Worm (Caenorhabditis elegans) whole organism, L3 larva: ENCODE results near the gene oac-21.

Source experiments
- R02D3.7 ChIP-seq: fragments of 150-350 bp; optimal IDR thresholded peaks from 2 replicates; lab custom pipeline; 2014; ENCODE audit warnings: missing biosample characterization, missing genetic modification characterization
- ZK546.5 ChIP-seq: sonication (generic microtip); optimal IDR thresholded peaks from 2 replicates; lab custom pipeline; 2017; ENCODE audit warnings: missing biosample characterization, missing genetic modification characterization
- aly-2 ChIP-seq: fragments of 150-350 bp; optimal IDR thresholded peaks from 2 replicates; lab custom pipeline; 2014; ENCODE audit warnings: missing biosample characterization, missing genetic modification characterization
- ceh-16 ChIP-seq: sonication (generic microtip); optimal IDR thresholded peaks from 2 replicates; lab custom pipeline; 2017; ENCODE audit warnings: missing biosample characterization, missing genetic modification characterization
- ceh-82 ChIP-seq: fragments of 150-350 bp; optimal IDR thresholded peaks from 2 replicates; lab custom pipeline; 2014; ENCODE audit warnings: missing biosample characterization, missing genetic modification characterization
- daf-12 ChIP-seq: fragments of 150-350 bp; optimal IDR thresholded peaks from 2 replicates; lab custom pipeline; 2014; ENCODE audit warnings: missing biosample characterization, missing genetic modification reagents, missing genetic modification characterization
- elt-2 ChIP-seq: sonication (generic microtip); optimal IDR thresholded peaks from 2 replicates; lab custom pipeline; 2016; ENCODE audit warnings: missing genetic modification reagents, mild to moderate bottlenecking, missing genetic modification characterization, missing compliant biosample characterization
- fkh-10 ChIP-seq: sonication (generic microtip); optimal IDR thresholded peaks from 2 replicates; lab custom pipeline; 2017; ENCODE audit warnings: missing biosample characterization, missing genetic modification reagents, missing genetic modification characterization
- jun-1 ChIP-seq: fragments of 150-350 bp; optimal IDR thresholded peaks from 2 replicates; lab custom pipeline; 2014; ENCODE audit warnings: missing biosample characterization, missing genetic modification reagents, missing genetic modification characterization
- lin-39 ChIP-seq: fragments of 150-350 bp; optimal IDR thresholded peaks from 2 replicates; lab custom pipeline; 2018; ENCODE audit warnings: missing biosample characterization, missing genetic modification reagents, missing genetic modification characterization
- mdl-1 ChIP-seq: fragments of 150-350 bp; optimal IDR thresholded peaks from 2 replicates; lab custom pipeline; 2014; ENCODE audit warnings: missing biosample characterization, missing genetic modification characterization
- mml-1 ChIP-seq: fragments of 150-350 bp; sonication (generic microtip); optimal IDR thresholded peaks from 3 replicates; lab custom pipeline; 2014; ENCODE audit warnings: missing biosample characterization, missing genetic modification characterization
- nfya-1 ChIP-seq: sonication (generic microtip); optimal IDR thresholded peaks from 2 replicates; lab custom pipeline; 2017; ENCODE audit warnings: missing genetic modification characterization, mild to moderate bottlenecking, missing compliant biosample characterization, antibody characterized with exemption, moderate library complexity; ENCODE audit not compliant: insufficient read depth
- nhr-11 ChIP-seq: fragments of 150-350 bp; optimal IDR thresholded peaks from 2 replicates; lab custom pipeline; 2014; ENCODE audit warnings: missing biosample characterization, missing genetic modification characterization
- nhr-12 ChIP-seq: fragments of 150-350 bp; optimal IDR thresholded peaks from 2 replicates; lab custom pipeline; 2014; ENCODE audit warnings: missing biosample characterization, missing genetic modification characterization
- nhr-23 ChIP-seq: fragments of 150-350 bp; optimal IDR thresholded peaks from 2 replicates; lab custom pipeline; 2014; ENCODE audit warnings: missing biosample characterization, missing genetic modification reagents, missing genetic modification characterization
- nhr-237 ChIP-seq: fragments of 150-350 bp; optimal IDR thresholded peaks from 2 replicates; lab custom pipeline; 2014; ENCODE audit warnings: missing biosample characterization, missing genetic modification characterization
- nhr-25 ChIP-seq: sonication (generic microtip); optimal IDR thresholded peaks from 2 replicates; lab custom pipeline; 2017; ENCODE audit warnings: missing biosample characterization, missing genetic modification characterization
- nhr-43 ChIP-seq: sonication (generic microtip); optimal IDR thresholded peaks from 2 replicates; lab custom pipeline; 2016; ENCODE audit warnings: mild to moderate bottlenecking, missing genetic modification characterization, missing compliant biosample characterization; ENCODE audit not compliant: poor library complexity, severe bottlenecking
- nhr-67 ChIP-seq: fragments of 150-350 bp; optimal IDR thresholded peaks from 2 replicates; lab custom pipeline; 2014; ENCODE audit warnings: missing biosample characterization, missing genetic modification characterization
- nhr-76 ChIP-seq: fragments of 150-350 bp; sonication (generic microtip); optimal IDR thresholded peaks from 5 replicates; lab custom pipeline; 2014; ENCODE audit warnings: missing biosample characterization, missing genetic modification characterization
- nhr-77 ChIP-seq: fragments of 150-350 bp; optimal IDR thresholded peaks from 2 replicates; lab custom pipeline; 2014; ENCODE audit warnings: missing biosample characterization, missing genetic modification characterization
- pqm-1 ChIP-seq: fragments of 150-350 bp; optimal IDR thresholded peaks from 2 replicates; lab custom pipeline; 2017; ENCODE audit warnings: missing biosample characterization, missing genetic modification characterization, inconsistent platforms
- sea-2 ChIP-seq: fragments of 150-350 bp; sonication (generic microtip); optimal IDR thresholded peaks from 4 replicates; lab custom pipeline; 2014; ENCODE audit warnings: missing biosample characterization, missing genetic modification reagents, missing genetic modification characterization
- snpc-4 ChIP-seq: fragments of 150-350 bp; optimal IDR thresholded peaks from 2 replicates; lab custom pipeline; 2014; ENCODE audit warnings: missing biosample characterization, missing genetic modification characterization
- unc-39 ChIP-seq: sonication (generic microtip); optimal IDR thresholded peaks from 4 replicates; lab custom pipeline; 2017; ENCODE audit warnings: missing biosample characterization, missing genetic modification characterization
- unc-62 ChIP-seq: fragments of 150-350 bp; sonication (generic microtip); optimal IDR thresholded peaks from 4 replicates; lab custom pipeline; 2014; ENCODE audit warnings: missing biosample characterization, missing genetic modification reagents, missing genetic modification characterization
- zag-1 ChIP-seq: fragments of 150-350 bp; optimal IDR thresholded peaks from 2 replicates; lab custom pipeline; 2014; ENCODE audit warnings: missing biosample characterization, missing genetic modification characterization
- ztf-11 ChIP-seq: fragments of 150-350 bp; optimal IDR thresholded peaks from 2 replicates; lab custom pipeline; 2014; ENCODE audit warnings: missing biosample characterization, missing genetic modification characterization
- ztf-4 ChIP-seq: fragments of 150-350 bp; optimal IDR thresholded peaks from 2 replicates; lab custom pipeline; 2014; ENCODE audit warnings: missing biosample characterization, missing genetic modification characterization

The oac-21 gene

DNA sequence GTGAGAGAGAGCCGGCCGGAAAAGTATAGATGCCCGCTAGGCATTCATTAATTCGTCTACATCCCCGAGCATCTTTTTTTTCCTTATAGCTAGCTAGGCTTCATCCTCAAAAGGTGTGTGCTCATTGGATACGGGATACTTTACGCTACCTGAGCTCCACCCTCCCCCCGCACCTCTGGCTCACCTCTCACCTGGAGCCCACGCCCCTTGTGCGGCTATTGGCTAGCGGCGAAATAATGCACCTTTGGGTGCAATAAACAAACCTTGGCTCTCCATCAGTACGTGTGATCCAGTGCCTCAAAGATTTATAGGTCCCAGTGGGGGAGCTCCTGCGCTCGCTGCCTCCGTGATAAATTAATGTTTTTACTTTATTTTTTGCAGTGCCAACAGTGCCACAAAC lies 32.9 kb upstream of the oac-21 start:
- TF ChIP-seq lin-39 (tag; lab: Kevin White, UChicago) (peak; percentile 21), aly-2 (tag; lab: Kevin White, UChicago) (no peak), nfya-1 (peak; percentile 65)

DNA sequence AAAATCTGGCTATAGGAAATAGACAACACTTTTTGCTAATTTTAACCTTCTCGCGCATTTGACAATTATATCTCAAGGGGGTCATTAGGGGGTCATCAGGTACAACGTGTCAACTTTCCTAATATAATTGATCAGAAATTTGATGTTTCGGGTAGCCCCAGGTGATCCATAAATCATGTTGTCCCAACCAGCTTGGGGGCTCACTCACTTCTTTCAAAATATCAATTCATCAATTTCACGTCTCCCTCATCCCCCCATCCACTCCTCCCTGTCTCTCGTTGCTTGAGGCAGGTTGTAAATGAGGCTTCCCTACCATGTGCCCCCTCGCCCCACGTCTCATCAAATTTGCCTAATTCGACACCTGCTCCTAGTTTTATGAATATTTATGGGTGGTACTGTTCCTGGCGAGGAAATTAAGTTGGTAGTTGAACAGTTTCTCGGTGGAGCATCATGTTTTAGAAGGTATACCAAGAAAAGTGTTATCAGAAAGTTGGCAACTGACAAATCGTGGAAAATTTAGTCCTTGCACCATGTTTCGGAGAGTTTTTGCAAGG lies 31.0 kb upstream of the oac-21 start:
- no peak for TF ChIP-seq ztf-11 (tag; lab: Kevin White, UChicago)
- TF ChIP-seq zag-1 (tag; lab: Kevin White, UChicago) = no peak
- no peak for TF ChIP-seq nhr-76 (tag; lab: Kevin White, UChicago)
- TF ChIP-seq lin-39 (tag; lab: Kevin White, UChicago) = peak; percentile 7
- TF ChIP-seq, all 47 proteins: peak for 1

DNA sequence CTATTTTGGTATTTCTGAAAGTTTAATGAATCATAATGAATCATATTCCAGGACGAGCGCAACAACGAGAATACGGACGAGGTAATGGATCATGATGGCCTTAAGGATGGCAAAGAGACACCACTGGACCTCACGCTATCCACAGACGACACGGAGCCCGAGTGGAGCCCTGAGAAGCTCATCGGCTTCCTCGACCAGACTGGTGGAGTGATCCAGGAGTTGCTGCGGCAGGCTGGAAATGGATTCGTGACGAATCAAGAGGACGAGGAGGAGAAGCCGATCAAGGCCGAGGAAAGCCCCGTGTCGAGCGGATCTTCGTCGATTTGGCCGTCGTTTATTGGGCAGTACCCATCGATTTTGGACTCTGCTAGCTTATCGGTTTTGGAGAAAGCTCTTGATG lies 29.5 kb upstream of the oac-21 start:
- no peak for TF ChIP-seq jun-1 (tag; lab: Kevin White, UChicago)
- no peak for TF ChIP-seq nhr-12 (tag; lab: Kevin White, UChicago)
- no peak for TF ChIP-seq ZK546.5 (tag; lab: Kevin White, UChicago)
- TF ChIP-seq nhr-67 (tag; lab: Kevin White, UChicago) = no peak
- TF ChIP-seq sea-2 (GFP tag; lab: Kevin White, UChicago) = no peak
- TF ChIP-seq nhr-23 = no peak
- TF ChIP-seq nhr-43 (tag; lab: Kevin White, UChicago) = no peak
- TF ChIP-seq nhr-11 (tag; lab: Kevin White, UChicago) = no peak
- no peak for TF ChIP-seq R02D3.7
- no peak for TF ChIP-seq unc-62 (GFP tag; lab: Kevin White, UChicago)
- TF ChIP-seq ceh-16 (tag; lab: Kevin White, UChicago) = no peak
- TF ChIP-seq snpc-4 = no peak

DNA sequence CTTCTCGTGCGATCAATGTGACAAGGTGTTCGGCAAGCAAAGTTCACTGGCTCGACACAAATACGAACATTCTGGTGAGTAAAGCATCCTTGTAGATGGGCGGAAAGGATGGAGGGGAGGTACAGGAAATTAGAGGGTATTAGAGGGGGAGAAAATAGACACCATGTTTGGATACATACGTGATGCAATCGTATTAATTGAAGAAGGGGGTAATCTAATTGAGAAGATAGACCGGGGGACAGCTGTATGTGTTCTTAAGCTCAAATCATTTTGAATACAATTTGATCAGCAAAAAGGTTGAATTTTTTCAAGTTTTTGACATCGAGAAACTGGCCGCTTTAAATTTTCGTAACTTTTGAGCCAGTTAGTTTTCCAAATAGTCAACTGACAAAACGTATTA lies 28.6 kb upstream of the oac-21 start:
- no peak for TF ChIP-seq unc-39
- no peak for TF ChIP-seq ZK546.5 (tag; lab: Kevin White, UChicago)
- no peak for TF ChIP-seq nhr-76 (tag; lab: Kevin White, UChicago)
- no peak for TF ChIP-seq ceh-82 (tag; lab: Kevin White, UChicago)
- no peak for TF ChIP-seq fkh-10 (GFP tag; lab: Kevin White, UChicago)
- no peak for TF ChIP-seq mdl-1 (tag; lab: Kevin White, UChicago)
- TF ChIP-seq, all 47 proteins: peak for 0

DNA sequence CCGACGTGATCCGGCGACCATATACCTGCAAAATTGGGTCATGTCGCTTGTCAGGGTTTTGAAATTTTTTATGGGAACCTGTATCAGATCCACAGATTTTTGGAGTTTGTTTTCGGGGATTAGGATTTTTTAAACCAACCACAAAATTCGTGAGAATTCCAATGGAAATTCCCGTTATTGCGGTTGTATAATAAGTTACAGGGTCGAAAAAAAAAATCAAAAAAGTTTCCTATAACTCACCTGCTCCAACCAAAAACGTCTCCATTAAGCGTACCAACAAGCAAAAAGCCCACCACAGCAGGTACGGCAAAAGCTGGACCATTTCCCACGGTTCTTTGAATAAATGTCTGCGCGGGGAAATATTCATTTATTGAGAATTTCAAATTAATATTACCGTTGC lies 26.1 kb upstream of the oac-21 start:
- TF ChIP-seq ztf-4 (tag; lab: Kevin White, UChicago) (no peak), daf-12 (no peak), nhr-237 (no peak), nhr-12 (tag; lab: Kevin White, UChicago) (no peak), R02D3.7 (no peak), ceh-82 (tag; lab: Kevin White, UChicago) (no peak), nhr-23 (no peak), pqm-1 (tag; lab: Kevin White, UChicago) (no peak), nhr-11 (tag; lab: Kevin White, UChicago) (no peak)

DNA sequence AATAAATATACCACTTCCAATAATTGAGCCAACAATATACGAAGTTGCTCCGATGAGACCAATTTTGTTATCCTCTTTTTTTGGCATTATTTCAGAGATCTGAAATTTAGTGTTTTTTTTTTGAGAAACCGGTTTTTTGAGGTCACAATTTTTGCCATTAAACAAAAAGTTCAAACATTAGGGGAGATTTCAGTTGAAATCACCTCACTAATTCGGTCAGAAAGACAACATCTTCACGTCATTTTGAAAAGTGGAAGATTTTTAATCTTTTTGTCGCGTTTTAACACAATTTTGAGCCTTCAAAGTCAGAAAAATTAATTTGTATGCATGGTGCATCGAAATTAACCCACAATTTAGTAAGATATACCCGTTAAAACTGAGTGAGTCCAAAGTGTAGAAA lies 24.1 kb upstream of the oac-21 start, which contains the start of gene aat-8:
aat-8 (minus strand) TSS at position 101 of the 400 bp plus-strand sequence.
- TF ChIP-seq nhr-67 (tag; lab: Kevin White, UChicago) = peak; percentile 30
- TF ChIP-seq zag-1 (tag; lab: Kevin White, UChicago) = no peak

DNA sequence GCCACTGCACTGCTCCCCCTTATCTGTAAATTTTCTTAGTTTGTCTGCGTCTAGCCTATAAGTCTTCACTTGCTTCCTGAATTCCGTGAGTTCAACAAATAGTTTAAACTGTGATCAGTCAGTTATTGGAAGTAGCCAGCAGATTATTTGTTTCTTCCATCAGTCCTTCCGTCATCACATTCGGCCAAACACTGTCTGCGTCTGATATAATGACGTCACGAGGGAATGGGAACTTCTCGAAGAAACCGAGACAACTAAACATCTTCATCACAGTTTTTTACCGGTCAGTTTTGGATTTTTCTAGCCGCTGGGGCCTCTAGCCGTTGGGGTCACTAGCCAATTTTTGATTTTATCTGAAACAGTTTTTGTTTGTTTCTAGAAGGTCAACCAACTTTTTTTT lies 23.0 kb upstream of the oac-21 start:
- TF ChIP-seq nhr-77 (no peak), elt-2 (tag; lab: Kevin White, UChicago) (peak; percentile 38), nhr-23 (peak; percentile 46), nhr-25 (peak; percentile 55), zag-1 (tag; lab: Kevin White, UChicago) (no peak), ceh-16 (tag; lab: Kevin White, UChicago) (no peak), mml-1 (tag; lab: Kevin White, UChicago) (no peak), ceh-82 (tag; lab: Kevin White, UChicago) (no peak), daf-12 (no peak), jun-1 (tag; lab: Kevin White, UChicago) (no peak), pqm-1 (tag; lab: Kevin White, UChicago) (peak; percentile 30)
